Worm (Caenorhabditis elegans) whole organism, L2 larva: ENCODE measurements around the gene C02B8.1.

Experiments used
- crh-2 ChIP-seq: sonication (generic microtip); optimal IDR thresholded peaks from 2 replicates; lab custom pipeline; 2017; ENCODE audit warnings: missing biosample characterization, missing genetic modification characterization
- lsy-2 ChIP-seq, 2 experiments: fragments of 150-350 bp in 1 of 2; sonication (generic microtip) in 1 of 2; optimal IDR thresholded peaks; 2 replicates each; lab custom pipeline; 2014 to 2017; ENCODE audit warnings: missing biosample characterization in 2 of 2, missing genetic modification characterization in 2 of 2

Gene C02B8.1

DNA sequence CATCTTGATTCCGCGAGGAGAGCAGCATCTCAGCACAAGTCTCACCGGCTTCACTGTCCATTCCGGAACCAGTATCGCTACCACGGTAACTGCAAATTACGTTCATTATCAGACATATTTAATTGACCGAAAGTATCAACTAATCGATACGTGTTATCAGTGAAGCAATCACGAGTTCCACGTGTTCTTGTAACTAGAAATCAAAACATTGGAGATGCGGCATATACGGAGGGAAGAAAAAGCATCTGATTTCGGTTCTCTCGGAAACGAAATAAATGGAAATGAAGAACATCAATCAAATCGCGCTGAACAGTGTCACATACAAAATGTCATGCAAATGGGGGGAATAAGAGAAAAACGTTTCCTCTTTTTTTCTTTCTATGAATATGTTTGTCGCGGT, 45.7 kb downstream of the C02B8.1 start:
- TF ChIP-seq lsy-2 (tag; optimal IDR thresholded peaks at IDR 0.05; lab: Kevin White, UChicago), result no peak
- TF ChIP-seq crh-2 (tag; lab: Kevin White, UChicago), result peak; percentile 28
